Worm (Caenorhabditis elegans): Measurements from ENCODE around the gene clec-36.

DNA sequence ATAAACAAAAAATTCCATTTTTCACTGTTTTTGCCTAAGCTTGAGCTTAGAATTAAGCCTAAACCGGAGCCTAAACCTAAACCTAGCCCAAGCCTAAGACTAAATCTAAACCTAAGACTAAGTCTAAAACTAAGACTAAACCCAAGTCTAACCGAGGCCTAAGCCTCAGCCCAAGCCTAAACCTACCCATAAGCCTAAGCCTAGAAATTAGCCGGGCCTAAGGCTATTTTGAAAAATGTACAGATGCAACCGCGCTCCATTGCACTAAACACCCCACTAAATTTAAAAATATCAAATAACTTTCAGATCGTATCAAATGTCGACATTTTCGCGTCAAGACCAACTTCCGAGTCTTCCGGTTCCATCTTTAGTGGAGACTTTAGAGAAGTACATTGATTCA lies 33.1 kb downstream of the clec-36 start, which contains the start of gene T20B3.1:
- no peak for TF ChIP-seq zfp-3 (GFP tag; conservative IDR thresholded peaks at IDR 0.05)
- no peak for TF ChIP-seq F10B5.3 (tag; optimal IDR thresholded peaks at IDR 0.05)
- no peak for TF ChIP-seq ctbp-1 (GFP tag; IDR thresholded peaks at IDR 0.05)
